Worm (Caenorhabditis elegans) whole organism, L3 larva: ENCODE data around the gene F46G10.4.

Experiments
- ZK546.5 ChIP-seq: sonication (generic microtip); optimal IDR thresholded peaks from 2 replicates; lab custom pipeline; 2017; ENCODE audit warnings: missing biosample characterization, missing genetic modification characterization
- elt-2 ChIP-seq: sonication (generic microtip); optimal IDR thresholded peaks from 2 replicates; lab custom pipeline; 2016; ENCODE audit warnings: missing genetic modification reagents, mild to moderate bottlenecking, missing genetic modification characterization, missing compliant biosample characterization
- mdl-1 ChIP-seq: fragments of 150-350 bp; optimal IDR thresholded peaks from 2 replicates; lab custom pipeline; 2014; ENCODE audit warnings: missing biosample characterization, missing genetic modification characterization
- nhr-23 ChIP-seq: fragments of 150-350 bp; optimal IDR thresholded peaks from 2 replicates; lab custom pipeline; 2014; ENCODE audit warnings: missing biosample characterization, missing genetic modification reagents, missing genetic modification characterization
- ztf-11 ChIP-seq: fragments of 150-350 bp; optimal IDR thresholded peaks from 2 replicates; lab custom pipeline; 2014; ENCODE audit warnings: missing biosample characterization, missing genetic modification characterization

DNA sequence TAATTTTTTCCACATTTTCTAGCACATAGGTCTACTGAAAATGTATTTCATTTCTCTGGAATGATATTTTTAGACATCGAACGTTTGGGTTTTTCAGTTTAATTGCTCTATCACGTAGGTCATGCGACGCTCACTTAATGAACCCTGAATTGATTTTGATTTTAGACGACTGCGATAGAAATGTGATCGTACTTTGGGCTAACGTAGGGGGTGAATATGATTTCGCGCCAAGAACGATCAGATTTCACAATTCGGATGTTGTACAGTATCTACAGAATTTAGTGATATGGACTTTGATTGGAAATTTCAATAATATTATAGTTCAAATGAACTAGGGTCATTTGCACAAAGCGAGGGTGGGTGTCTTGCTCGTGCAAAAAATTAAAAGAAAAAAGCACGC, 18.3 kb downstream of the F46G10.4 start:
- TF ChIP-seq nhr-23 (no peak), mdl-1 (tag; lab: Kevin White, UChicago) (no peak), ztf-11 (no peak), ZK546.5 (tag; lab: Kevin White, UChicago) (no peak), elt-2 (peak; percentile 13)
